Worm (Caenorhabditis elegans) whole organism, midembryonic: ENCODE data around the gene ugt-24.

Source experiments
- cog-1 ChIP-seq: sonication (generic microtip); optimal IDR thresholded peaks from 2 replicates; lab custom pipeline; 2016; ENCODE audit warnings: missing genetic modification characterization, missing compliant biosample characterization
- tab-1 ChIP-seq: fragments of 200-800 bp; sonication (Bioruptor generic); IDR thresholded peaks from 2 replicates; pipeline ENCODE4 v1.3.6; 2022; ENCODE audit warnings: missing genetic modification characterization, missing compliant biosample characterization
- ztf-29 ChIP-seq: fragments of 200-800 bp; sonication (Bioruptor generic); IDR thresholded peaks from 2 replicates; pipeline ENCODE4 v1.3.6; 2022; ENCODE audit warnings: missing genetic modification reagents, missing genetic modification characterization, missing compliant biosample characterization

DNA sequence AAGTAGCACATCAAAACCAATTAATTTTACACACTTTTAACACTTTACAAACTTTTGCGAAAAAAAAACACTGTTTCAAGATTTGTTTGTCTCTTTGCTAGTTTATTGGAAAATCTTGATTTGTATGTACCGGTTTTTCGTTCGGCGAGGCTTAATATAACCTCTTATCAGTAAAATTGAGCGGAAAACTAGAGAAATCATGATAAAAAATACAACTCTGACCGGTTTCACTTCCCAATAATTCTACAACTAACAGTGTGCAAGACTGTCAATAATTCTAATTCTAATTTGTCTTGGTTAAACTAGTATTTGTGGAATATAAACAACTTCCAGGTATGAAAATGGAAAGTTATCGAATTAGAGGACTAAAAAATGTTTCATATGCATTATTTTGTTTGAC lies 11.4 kb upstream of the ugt-24 start, which contains the start of gene C49A9.3:
- TF ChIP-seq tab-1 (GFP tag; lab: Robert Waterston, UW) (no peak), ztf-29 (no peak), cog-1 (tag; lab: Kevin White, UChicago) (no peak)
